Worm (Caenorhabditis elegans): ENCODE data around the gene sgo-1.

ce11 chrIV:7759527-7759926 lies 36.8 kb downstream of the sgo-1 start, which contains the start of gene dsb-3:
- TF ChIP-seq him-1 (tag; optimal IDR thresholded peaks at IDR 0.05) (no peak), W03F9.2 (tag; optimal IDR thresholded peaks at IDR 0.05) (no peak)
